Worm (Caenorhabditis elegans): ENCODE measurements around the gene C49H3.3.
A peak's percentile ranks its signal among the peaks of the same experiment; 100 is the strongest.

C49H3.3 gene

ce11 chrIV:7958092-7958491 is 33.9 kb downstream of the C49H3.3 start (continued):
- no peak for TF ChIP-seq nhr-120 (GFP tag; IDR thresholded peaks at IDR 0.05)
- no peak for TF ChIP-seq lsy-27 (tag; optimal IDR thresholded peaks at IDR 0.05; ENCODE audit: borderline replicate concordance, insufficient read depth)
- no peak for TF ChIP-seq madf-10 (tag; optimal IDR thresholded peaks at IDR 0.05)
- TF ChIP-seq D2030.7 (GFP tag; IDR thresholded peaks at IDR 0.05): peak; percentile 81
- TF ChIP-seq let-607 (tag; optimal IDR thresholded peaks at IDR 0.05): no peak
- TF ChIP-seq ztf-3 (GFP tag; optimal IDR thresholded peaks at IDR 0.05): no peak
- no peak for TF ChIP-seq sea-2 (GFP tag; IDR thresholded peaks at IDR 0.05)
- no peak; the same call in 1 of the 2 replicates for TF ChIP-seq Y79H2A.3 (GFP tag; conservative IDR thresholded peaks at IDR 0.05)
- TF ChIP-seq T07F8.4 (tag; optimal IDR thresholded peaks at IDR 0.05): no peak
- peak; percentile 43 for TF ChIP-seq tbp1 (GFP tag; optimal IDR thresholded peaks at IDR 0.05)
- TF ChIP-seq ceh-100 (GFP tag; IDR thresholded peaks at IDR 0.05): no peak
- TF ChIP-seq C17E4.6 (GFP tag; IDR thresholded peaks at IDR 0.05): 0 out of 2 replicates have a peak, but pooled peaks have one; percentile 11
- TF ChIP-seq ama-1 (optimal IDR thresholded peaks at IDR 0.05): no peak
- no peak for TF ChIP-seq ama-1 (GFP tag; optimal IDR thresholded peaks at IDR 0.05)
- no peak for TF ChIP-seq attf-5 (GFP tag; optimal IDR thresholded peaks at IDR 0.05)
- TF ChIP-seq aptf-2 (GFP tag; conservative IDR thresholded peaks at IDR 0.05): peak; percentile 91
- no peak for TF ChIP-seq T26A5.8 (tag; optimal IDR thresholded peaks at IDR 0.05)
- no peak for TF ChIP-seq B0336.3 (GFP tag; IDR thresholded peaks at IDR 0.05)
- TF ChIP-seq xnd-1 (tag; optimal IDR thresholded peaks at IDR 0.05): peak; percentile 71
- TF ChIP-seq mes-4 (tag; optimal IDR thresholded peaks at IDR 0.05): no peak
- no peak for TF ChIP-seq cebp-1 (GFP tag; IDR thresholded peaks at IDR 0.05)
- TF ChIP-seq cebp-1 (tag; optimal IDR thresholded peaks at IDR 0.05): no peak
- TF ChIP-seq madf-6 (GFP tag; IDR thresholded peaks at IDR 0.05): peak; percentile 89
- no peak for TF ChIP-seq F37B4.10 (GFP tag; IDR thresholded peaks at IDR 0.05)
- no peak for TF ChIP-seq ceh-58 (GFP tag; IDR thresholded peaks at IDR 0.05)
- peak; percentile 7 for TF ChIP-seq him-1 (tag; optimal IDR thresholded peaks at IDR 0.05)
- TF ChIP-seq let-526 (GFP tag; IDR thresholded peaks at IDR 0.05): no peak
- no peak for TF ChIP-seq lin-40 (tag; optimal IDR thresholded peaks at IDR 0.05)
- no peak for TF ChIP-seq ztf-18 (tag; optimal IDR thresholded peaks at IDR 0.05)
- peak; percentile 97 for TF ChIP-seq hsf-1 (GFP tag; IDR thresholded peaks at IDR 0.05)
- no peak for TF ChIP-seq nfyb-1 (GFP tag; IDR thresholded peaks at IDR 0.05)
- TF ChIP-seq egrh-3 (GFP tag; IDR thresholded peaks at IDR 0.05): no peak
- TF ChIP-seq unc-130 (GFP tag; optimal IDR thresholded peaks at IDR 0.05): peak; percentile 77
- TF ChIP-seq B0035.1 (tag; optimal IDR thresholded peaks at IDR 0.05): no peak
- TF ChIP-seq unc-62 (GFP tag; optimal IDR thresholded peaks at IDR 0.05): no peak
- no peak for TF ChIP-seq somi-1 (GFP tag; optimal IDR thresholded peaks at IDR 0.05)
- TF ChIP-seq ccch-3 (GFP tag; optimal IDR thresholded peaks at IDR 0.05): no peak
- no peak for TF ChIP-seq ZK185.1 (tag; optimal IDR thresholded peaks at IDR 0.05; ENCODE audit: poor library complexity, severe bottlenecking)
- no peak for TF ChIP-seq bed-2 (GFP tag; IDR thresholded peaks at IDR 0.05)
- no peak for TF ChIP-seq hmg-20 (GFP tag; IDR thresholded peaks at IDR 0.05)
- TF ChIP-seq tlf-1 (GFP tag; optimal IDR thresholded peaks at IDR 0.05): peak; percentile 61
- peak; percentile 93 for TF ChIP-seq efl-1 (GFP tag; optimal IDR thresholded peaks at IDR 0.05)
- TF ChIP-seq lsl-1 (GFP tag; optimal IDR thresholded peaks at IDR 0.05): peak; percentile 92
- TF ChIP-seq ztf-26 (tag; optimal IDR thresholded peaks at IDR 0.05): no peak
- TF ChIP-seq cebp-2 (GFP tag; IDR thresholded peaks at IDR 0.05): no peak
- TF ChIP-seq K11D2.4 (GFP tag; IDR thresholded peaks at IDR 0.05): no peak
- TF ChIP-seq mcd-1 (GFP tag; IDR thresholded peaks at IDR 0.05): no peak
- TF ChIP-seq ztf-22 (GFP tag; optimal IDR thresholded peaks at IDR 0.05): no peak
- no peak for TF ChIP-seq F57A8.1 (GFP tag; optimal IDR thresholded peaks at IDR 0.05)
- no peak for TF ChIP-seq ceh-79 (tag; optimal IDR thresholded peaks at IDR 0.05)
- TF ChIP-seq nhr-27 (tag; optimal IDR thresholded peaks at IDR 0.05): no peak

Data from whole organism, young adult.